Worm (Caenorhabditis elegans) whole organism, L4 larva: ENCODE data around the gene fbxa-147.

Experiments used
- F10B5.3 ChIP-seq: sonication (generic microtip); optimal IDR thresholded peaks from 2 replicates; lab custom pipeline; 2016; ENCODE audit warnings: mild to moderate bottlenecking, missing genetic modification characterization, missing compliant biosample characterization
- F26F4.8 ChIP-seq: fragments of 200-800 bp; sonication (Bioruptor generic); conservative IDR thresholded peaks from 2 replicates; pipeline ENCODE4 v1.3.6; 2022; ENCODE audit warnings: missing genetic modification characterization, missing compliant biosample characterization
- F49E8.2 ChIP-seq: sonication (generic microtip); optimal IDR thresholded peaks from 2 replicates; lab custom pipeline; 2016; ENCODE audit warnings: missing compliant biosample characterization, mild to moderate bottlenecking, missing genetic modification characterization, borderline replicate concordance
- ZK546.5 ChIP-seq, 2 experiments: sonication (generic microtip); optimal IDR thresholded peaks; 2 replicates each; lab custom pipeline; 2017; ENCODE audit warnings: missing biosample characterization in 2 of 2, missing genetic modification characterization in 2 of 2
- aha-1 ChIP-seq: fragments of 150-350 bp; peaks from one replicate; lab custom pipeline; 2014; ENCODE audit warnings: missing biosample characterization, missing genetic modification characterization
- attf-4 ChIP-seq: sonication (generic microtip); optimal IDR thresholded peaks from 3 replicates; lab custom pipeline; 2017; ENCODE audit warnings: missing biosample characterization, missing genetic modification characterization
- ceh-20 ChIP-seq: fragments of 200-800 bp; sonication (Bioruptor generic); IDR thresholded peaks from 2 replicates; pipeline ENCODE4 v1.3.6; 2022; ENCODE audit warnings: missing genetic modification reagents, missing genetic modification characterization, missing compliant biosample characterization
- ceh-82 ChIP-seq: sonication (generic microtip); optimal IDR thresholded peaks from 2 replicates; lab custom pipeline; 2017; ENCODE audit warnings: missing biosample characterization, missing genetic modification characterization
- ces-1 ChIP-seq: fragments of 150-350 bp; sonication (generic microtip); optimal IDR thresholded peaks from 4 replicates; lab custom pipeline; 2014; ENCODE audit warnings: missing biosample characterization, missing genetic modification reagents, missing genetic modification characterization
- cey-2 ChIP-seq: sonication (generic microtip); optimal IDR thresholded peaks from 3 replicates; lab custom pipeline; 2017; ENCODE audit warnings: missing genetic modification characterization, mild to moderate bottlenecking, missing compliant biosample characterization, antibody characterized with exemption, borderline replicate concordance; ENCODE audit not compliant: insufficient read depth
- ctbp-1 ChIP-seq: fragments of 200-800 bp; sonication (Bioruptor generic); IDR thresholded peaks from 2 replicates; pipeline ENCODE4 v1.3.6; 2022; ENCODE audit warnings: missing genetic modification reagents, missing genetic modification characterization, missing compliant biosample characterization
- daf-8 ChIP-seq: fragments of 200-800 bp; sonication (Bioruptor generic); IDR thresholded peaks from 2 replicates; pipeline ENCODE4 v1.3.6; 2022; ENCODE audit warnings: missing genetic modification characterization, missing compliant biosample characterization
- duxl-1 ChIP-seq: sonication (generic microtip); optimal IDR thresholded peaks from 2 replicates; lab custom pipeline; 2016; ENCODE audit warnings: mild to moderate bottlenecking, missing genetic modification characterization, moderate library complexity, missing compliant biosample characterization; ENCODE audit not compliant: poor library complexity
- dve-1 ChIP-seq: sonication (generic microtip); optimal IDR thresholded peaks from 2 replicates; lab custom pipeline; 2017; ENCODE audit warnings: antibody characterized with exemption, mild to moderate bottlenecking, missing genetic modification characterization, missing compliant biosample characterization; ENCODE audit not compliant: insufficient read depth
- fkh-10 ChIP-seq: fragments of 150-350 bp; optimal IDR thresholded peaks from 2 replicates; lab custom pipeline; 2014; ENCODE audit warnings: missing biosample characterization, missing genetic modification reagents, missing genetic modification characterization
- gei-8 ChIP-seq: fragments of 200-800 bp; sonication (Bioruptor generic); optimal IDR thresholded peaks from 2 replicates; lab custom pipeline; 2018; ENCODE audit warnings: mild to moderate bottlenecking, missing genetic modification characterization, missing compliant biosample characterization
- hlh-11 ChIP-seq: fragments of 200-800 bp; sonication (Bioruptor generic); optimal IDR thresholded peaks from 2 replicates; lab custom pipeline; 2018; ENCODE audit warnings: mild to moderate bottlenecking, missing genetic modification characterization, missing compliant biosample characterization
- hmg-1.1 ChIP-seq: fragments of 200-800 bp; sonication (Bioruptor generic); IDR thresholded peaks from 2 replicates; pipeline ENCODE4 v1.3.6; 2022; ENCODE audit warnings: missing genetic modification reagents, missing genetic modification characterization, missing compliant biosample characterization
- lin-15B ChIP-seq: fragments of 150-350 bp; sonication (generic microtip); optimal IDR thresholded peaks from 3 replicates; lab custom pipeline; 2014; ENCODE audit warnings: missing biosample characterization, missing genetic modification characterization
- lir-3 ChIP-seq: sonication (generic microtip); optimal IDR thresholded peaks from 2 replicates; lab custom pipeline; 2016; ENCODE audit warnings: mild to moderate bottlenecking, missing genetic modification characterization, missing compliant biosample characterization
- madf-5 ChIP-seq, 2 experiments: fragments of 200-800 bp; sonication (Bioruptor generic); IDR thresholded peaks; 2 replicates each; pipeline ENCODE4 v1.3.6; 2022; ENCODE audit warnings: missing compliant biosample characterization in 2 of 2, missing genetic modification characterization in 2 of 2
- mes-2 ChIP-seq: sonication (generic microtip); optimal IDR thresholded peaks from 2 replicates; lab custom pipeline; 2016; ENCODE audit warnings: missing genotype, mild to moderate bottlenecking, missing genetic modification characterization, missing compliant biosample characterization; ENCODE audit not compliant: poor library complexity, severe bottlenecking
- nhr-10 ChIP-seq: fragments of 150-350 bp; optimal IDR thresholded peaks from 2 replicates; lab custom pipeline; 2014; ENCODE audit warnings: missing biosample characterization, missing genetic modification characterization
- nhr-11 ChIP-seq: fragments of 150-350 bp; optimal IDR thresholded peaks from 2 replicates; lab custom pipeline; 2014; ENCODE audit warnings: missing biosample characterization, missing genetic modification characterization
- nhr-42 ChIP-seq: fragments of 200-800 bp; sonication (Bioruptor generic); IDR thresholded peaks from 2 replicates; pipeline ENCODE4 v1.3.6; 2022; ENCODE audit warnings: missing genetic modification characterization, missing compliant biosample characterization
- pha-4 ChIP-seq, 2 experiments: fragments of 150-350 bp in 1 of 2; fragments of 200-800 bp in 1 of 2; sonication (Bioruptor generic) in 1 of 2; IDR thresholded peaks in 1 of 2; optimal IDR thresholded peaks in 1 of 2; 2 replicates each; pipeline versions ENCODE4 v1.3.6 to Lab custom; 2014 to 2022; ENCODE audit warnings: missing genetic modification characterization in 2 of 2, missing genetic modification reagents in 2 of 2, missing biosample characterization in 1 of 2, missing compliant biosample characterization in 1 of 2
- saeg-2 ChIP-seq: fragments of 200-800 bp; sonication (Bioruptor generic); IDR thresholded peaks from 2 replicates; pipeline ENCODE4 v1.3.6; 2022; ENCODE audit warnings: missing genetic modification reagents, missing genetic modification characterization, missing compliant biosample characterization
- set-16 ChIP-seq: fragments of 200-800 bp; sonication (Bioruptor generic); IDR thresholded peaks from 2 replicates; pipeline ENCODE4 v1.3.6; 2022; ENCODE audit warnings: missing genetic modification reagents, missing genetic modification characterization, missing compliant biosample characterization
- snpc-4 ChIP-seq: fragments of 150-350 bp; optimal IDR thresholded peaks from 2 replicates; lab custom pipeline; 2014; ENCODE audit warnings: missing biosample characterization, missing genetic modification characterization
- tra-1 ChIP-seq: fragments of 200-800 bp; sonication (Bioruptor generic); IDR thresholded peaks from 2 replicates; pipeline ENCODE4 v1.3.6; 2022; ENCODE audit warnings: missing genetic modification reagents, missing genetic modification characterization, missing compliant biosample characterization
- zip-2 ChIP-seq: fragments of 150-350 bp; optimal IDR thresholded peaks from 2 replicates; lab custom pipeline; 2014; ENCODE audit warnings: missing biosample characterization, missing genetic modification characterization
- ztf-7 ChIP-seq: fragments of 150-350 bp; optimal IDR thresholded peaks from 2 replicates; lab custom pipeline; 2014; ENCODE audit warnings: missing biosample characterization, missing genetic modification characterization

fbxa-147 gene

DNA sequence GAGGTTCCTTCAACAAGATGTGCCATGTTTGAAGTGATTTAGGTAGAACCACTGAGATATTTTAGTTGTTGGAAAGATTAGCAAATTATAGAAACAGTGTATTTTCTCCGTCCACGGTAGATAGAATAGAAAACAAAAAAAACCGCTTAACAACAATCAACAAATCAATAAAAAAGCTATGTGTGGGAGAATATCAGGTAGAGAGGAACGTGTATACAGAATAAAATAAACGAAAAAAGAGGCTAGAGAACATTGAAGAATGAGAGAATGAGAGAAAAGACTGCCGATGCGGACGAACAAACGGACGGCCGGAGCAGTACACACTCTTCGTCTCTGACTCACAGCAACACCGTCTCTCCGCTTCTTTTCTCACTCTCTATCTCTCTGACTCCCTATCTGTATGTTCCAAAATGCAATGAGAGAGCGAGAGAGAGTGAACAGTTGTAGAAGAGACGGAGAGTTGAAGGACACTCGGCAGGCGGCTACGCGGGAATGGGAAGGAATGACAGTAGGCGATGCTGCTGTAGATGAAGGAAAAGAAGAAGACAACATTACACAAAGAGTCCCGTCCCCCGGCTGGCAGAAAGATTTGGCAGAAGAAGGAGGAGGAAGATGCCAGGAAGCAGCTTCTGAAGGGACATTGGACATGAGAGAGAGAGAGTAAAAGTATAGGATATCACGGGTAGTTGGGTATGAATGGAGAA is 19.5 kb upstream of the fbxa-147 start, which contains the start of gene unc-112 (continued):
- TF ChIP-seq madf-5 (GFP tag; IDR thresholded peaks at IDR 0.05; lab: Robert Waterston, UW): 0 out of 4 replicates have a peak, but pooled peaks of 1 of the 2 experiments have one; percentile 9
- TF ChIP-seq ctbp-1 (GFP tag; lab: Robert Waterston, UW): peak; percentile 60
- TF ChIP-seq pha-4 (GFP tag; IDR thresholded peaks at IDR 0.05; lab: Robert Waterston, UW): no peak
- TF ChIP-seq pha-4 (tag; optimal IDR thresholded peaks at IDR 0.05; lab: Kevin White, UChicago): no peak
- TF ChIP-seq F10B5.3: peak; percentile 50
- TF ChIP-seq lin-15B (tag; lab: Kevin White, UChicago): no peak
- TF ChIP-seq ceh-82 (tag; lab: Kevin White, UChicago): no peak
- TF ChIP-seq hlh-11 (tag; lab: Kevin White, UChicago): peak; percentile 94
- peak; percentile 83 for TF ChIP-seq hmg-1.1 (GFP tag; lab: Robert Waterston, UW)
- TF ChIP-seq ZK546.5 (tag; optimal IDR thresholded peaks at IDR 0.05; lab: Kevin White, UChicago): no peak
- no peak for TF ChIP-seq F26F4.8 (GFP tag; lab: Robert Waterston, UW)
- peak; percentile 61 for TF ChIP-seq mes-2 (tag; lab: Kevin White, UChicago)
- TF ChIP-seq nhr-42 (GFP tag; lab: Robert Waterston, UW): no peak
- TF ChIP-seq nhr-10 (tag; lab: Kevin White, UChicago): no peak
- TF ChIP-seq attf-4 (tag; lab: Kevin White, UChicago): no peak
- no peak for TF ChIP-seq F49E8.2
- TF ChIP-seq daf-8 (GFP tag; lab: Robert Waterston, UW): no peak
- TF ChIP-seq duxl-1: peak; percentile 43
- TF ChIP-seq zip-2: no peak
- TF ChIP-seq fkh-10 (GFP tag; lab: Kevin White, UChicago): no peak
- TF ChIP-seq, all 104 proteins: peak for 35

DNA sequence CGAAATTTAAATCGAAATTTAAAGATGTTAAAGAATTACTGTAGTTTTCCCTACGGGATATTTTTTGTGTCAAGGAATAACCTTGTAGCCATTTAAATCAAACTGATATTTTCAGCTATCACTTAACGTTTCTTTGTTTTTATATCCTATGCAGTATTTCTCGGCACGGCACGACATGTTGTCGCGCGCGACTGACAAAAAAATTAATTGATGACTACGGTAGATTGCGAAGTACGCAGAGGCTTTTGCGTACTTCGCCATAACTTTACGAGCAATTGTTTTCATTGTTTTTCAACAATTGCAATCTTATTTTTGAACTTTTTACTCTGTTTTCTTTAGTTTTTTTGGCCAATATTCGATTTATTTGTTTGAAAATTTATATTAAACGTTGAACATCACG is 18.3 kb upstream of the fbxa-147 start:
- TF ChIP-seq F10B5.3: no peak
- no peak for TF ChIP-seq fkh-10 (GFP tag; lab: Kevin White, UChicago)
- no peak for TF ChIP-seq gei-8
- no peak for TF ChIP-seq lir-3
- TF ChIP-seq cey-2: no peak
- no peak for TF ChIP-seq set-16
- TF ChIP-seq ztf-7 (tag; lab: Kevin White, UChicago): no peak
- no peak for TF ChIP-seq ceh-20 (GFP tag; lab: Robert Waterston, UW)
- TF ChIP-seq ces-1: no peak
- no peak for TF ChIP-seq hlh-11 (tag; lab: Kevin White, UChicago)
- no peak for TF ChIP-seq ctbp-1 (GFP tag; lab: Robert Waterston, UW)

DNA sequence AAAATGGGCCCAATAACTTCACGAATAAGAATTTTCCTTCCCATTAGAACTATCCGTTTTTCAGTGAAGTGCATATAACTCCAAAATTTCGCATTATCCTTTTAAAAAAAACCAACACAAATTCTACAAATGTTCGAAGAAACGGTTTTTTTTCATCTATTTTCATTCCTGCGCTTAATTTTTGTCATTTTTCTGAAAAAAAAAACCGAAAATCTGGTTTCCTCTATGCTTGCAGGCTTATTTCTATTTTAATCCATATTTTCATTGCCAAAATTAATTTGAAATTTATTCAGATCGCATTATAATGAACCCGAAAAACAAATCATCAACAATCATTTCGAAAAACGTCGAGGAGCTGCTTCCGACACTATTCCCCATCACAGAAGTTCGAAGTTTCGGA is 17.6 kb upstream of the fbxa-147 start, which contains the start of gene set-5:
set-5 (plus strand) TSS at position 301 of the 400 bp plus-strand sequence.
- TF ChIP-seq aha-1 (tag; lab: Kevin White, UChicago): peak; percentile 26
- TF ChIP-seq dve-1 (tag; lab: Kevin White, UChicago): no peak

- TF ChIP-seq saeg-2 (no peak), set-16 (no peak), mes-2 (tag; lab: Kevin White, UChicago) (no peak), snpc-4 (no peak), nhr-11 (tag; lab: Kevin White, UChicago) (no peak), tra-1 (no peak), F26F4.8 (GFP tag; lab: Robert Waterston, UW) (no peak), ztf-7 (tag; lab: Kevin White, UChicago) (no peak)
- TF ChIP-seq, all 104 proteins: peak for 0
These were observed 8.3 kb upstream of the fbxa-147 start, which contains the start of gene R08A2.9 for ce11 chrV:14707958-14708357. R08A2.9 (plus strand) TSS chrV:14708258.
